In the genomic region with DNA sequence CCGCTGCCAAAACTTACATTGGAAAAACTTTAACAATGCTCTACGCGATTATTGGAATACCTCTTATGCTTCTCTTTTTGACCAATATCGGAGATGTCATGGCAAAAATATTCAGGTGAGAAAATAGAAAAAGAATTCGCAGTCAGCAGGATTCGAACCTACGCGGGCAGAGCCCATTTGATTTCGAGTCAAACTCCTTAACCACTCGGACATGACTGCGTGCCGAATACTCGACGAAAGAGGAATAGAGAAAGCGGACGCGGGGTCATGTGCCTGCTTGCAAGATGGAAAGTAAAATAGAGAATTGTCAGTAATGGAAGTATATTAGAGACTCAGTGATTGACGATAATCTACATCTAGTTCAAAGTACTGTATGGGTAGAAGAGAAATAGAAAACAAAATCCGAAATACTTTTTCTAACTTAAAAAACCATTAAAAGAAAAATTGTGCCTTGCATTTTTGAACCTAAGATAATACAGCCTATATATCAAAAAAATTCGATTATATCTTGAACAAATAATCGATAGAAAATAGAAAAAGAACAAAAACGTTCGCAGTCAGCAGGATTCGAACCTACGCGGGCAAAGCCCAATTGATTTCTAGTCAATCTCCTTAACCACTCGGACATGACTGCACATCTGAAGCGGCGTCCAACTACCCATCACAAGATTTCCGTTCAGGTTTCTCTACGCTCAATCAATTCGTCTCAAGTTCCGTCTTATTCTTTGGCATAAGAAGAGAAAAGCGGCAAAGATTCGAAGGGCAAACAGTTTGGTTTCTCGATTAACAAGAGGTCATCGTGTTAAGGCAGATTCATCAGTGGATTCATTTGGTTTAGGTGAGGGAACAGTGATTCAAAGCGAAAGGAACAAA, we compare ENCODE assay signal across 2 worm cellular contexts.
TF ChIP-seq lines count a peak whose summit lies in the region.

No protein-coding gene starts in this region.

TF ChIP-seq in whole organism, L4 larva, 104 proteins besides CTCF, POLR2A, EP300 and RAD21 (continued from another document):
- peak in 1 of 2 experiments; percentile 96 for TF ChIP-seq unc-62 (GFP tag; optimal IDR thresholded peaks at IDR 0.05 in 1 of 2; lab: Kevin White, UChicago)
- TF ChIP-seq unc-62 (tag; optimal IDR thresholded peaks at IDR 0.05; lab: Kevin White, UChicago) = no peak
- no peak for TF ChIP-seq daf-12 (tag; optimal IDR thresholded peaks at IDR 0.05; lab: Kevin White, UChicago)
- peak; percentile 65; the same call in 1 of the 2 replicates for TF ChIP-seq Y48G9A.11 (GFP tag; IDR thresholded peaks at IDR 0.05; lab: Robert Waterston, UW)
- peak; percentile 60 for TF ChIP-seq lin-13 (GFP tag; optimal IDR thresholded peaks at IDR 0.05; lab: Kevin White, UChicago)
- no peak for TF ChIP-seq D1046.2 (GFP tag; IDR thresholded peaks at IDR 0.05; lab: Robert Waterston, UW)
- TF ChIP-seq lsy-2 (tag; optimal IDR thresholded peaks at IDR 0.05; lab: Kevin White, UChicago) = peak in 1 of 2 experiments; percentile 49
- no peak for TF ChIP-seq ztf-11 (tag; optimal IDR thresholded peaks at IDR 0.05; lab: Kevin White, UChicago)
- TF ChIP-seq F26F4.8 (GFP tag; conservative IDR thresholded peaks at IDR 0.05; lab: Robert Waterston, UW) = peak; percentile 64; the same call in 1 of the 2 replicates
- TF ChIP-seq duxl-1 (tag; optimal IDR thresholded peaks at IDR 0.05; lab: Kevin White, UChicago; ENCODE audit: poor library complexity) = peak; percentile 45
- no peak for TF ChIP-seq ceh-32 (tag; optimal IDR thresholded peaks at IDR 0.05; lab: Kevin White, UChicago; ENCODE audit: poor library complexity)
- no peak for TF ChIP-seq nhr-28 (tag; optimal IDR thresholded peaks at IDR 0.05; lab: Kevin White, UChicago)
- TF ChIP-seq F49E8.2 (tag; optimal IDR thresholded peaks at IDR 0.05; lab: Kevin White, UChicago; ENCODE audit: borderline replicate concordance) = peak; percentile 46
- TF ChIP-seq gei-8 (GFP tag; optimal IDR thresholded peaks at IDR 0.05; lab: Kevin White, UChicago) = peak; percentile 78
- no peak for TF ChIP-seq ceh-82 (tag; optimal IDR thresholded peaks at IDR 0.05; lab: Kevin White, UChicago)
- no peak for TF ChIP-seq nhr-25 (tag; optimal IDR thresholded peaks at IDR 0.05; lab: Kevin White, UChicago; ENCODE audit: borderline replicate concordance, insufficient read depth)
- peak in 1 of 2 experiments; percentile 57 for TF ChIP-seq hif-1 (tag; optimal IDR thresholded peaks at IDR 0.05; lab: Kevin White, UChicago)
- TF ChIP-seq nhr-111 (GFP tag; optimal IDR thresholded peaks at IDR 0.05; lab: Kevin White, UChicago) = peak; percentile 48
- TF ChIP-seq mep-1 (tag; optimal IDR thresholded peaks at IDR 0.05; lab: Kevin White, UChicago) = peak; percentile 68
- peak; percentile 8 for TF ChIP-seq spr-3 (GFP tag; optimal IDR thresholded peaks at IDR 0.05; lab: Kevin White, UChicago)
- no peak for TF ChIP-seq cey-2 (tag; optimal IDR thresholded peaks at IDR 0.05; lab: Kevin White, UChicago; ENCODE audit: borderline replicate concordance, insufficient read depth)
- peak; percentile 52 for TF ChIP-seq mxl-3 (GFP tag; optimal IDR thresholded peaks at IDR 0.05; lab: Kevin White, UChicago)
- TF ChIP-seq ZK337.2 (GFP tag; IDR thresholded peaks at IDR 0.05; lab: Robert Waterston, UW) = peak; percentile 85
- no peak for TF ChIP-seq nhr-6 (tag; optimal IDR thresholded peaks at IDR 0.05; lab: Kevin White, UChicago)
- TF ChIP-seq pqm-1 (tag; optimal IDR thresholded peaks at IDR 0.05; lab: Kevin White, UChicago) = no peak
- peak; percentile 36 for TF ChIP-seq unc-130 (GFP tag; optimal IDR thresholded peaks at IDR 0.05; lab: Kevin White, UChicago)
- no peak for TF ChIP-seq jun-1 (tag; optimal IDR thresholded peaks at IDR 0.05; lab: Kevin White, UChicago)
- peak; percentile 87 for TF ChIP-seq mes-2 (tag; optimal IDR thresholded peaks at IDR 0.05; lab: Kevin White, UChicago; ENCODE audit: poor library complexity, severe bottlenecking)
- no peak for TF ChIP-seq tag-97 (GFP tag; IDR thresholded peaks at IDR 0.05; lab: Robert Waterston, UW)
- TF ChIP-seq madf-5 (GFP tag; IDR thresholded peaks at IDR 0.05; lab: Robert Waterston, UW) = peak; percentile 55 to 71; a peak in 1 of 4 replicates
- TF ChIP-seq php-3 (GFP tag; IDR thresholded peaks at IDR 0.05; lab: Robert Waterston, UW) = peak; percentile 73
- TF ChIP-seq ceh-62 (tag; optimal IDR thresholded peaks at IDR 0.05; lab: Kevin White, UChicago) = no peak
- no peak for TF ChIP-seq nhr-10 (tag; optimal IDR thresholded peaks at IDR 0.05; lab: Kevin White, UChicago)
- peak; percentile 83 for TF ChIP-seq arid-1 (GFP tag; conservative IDR thresholded peaks at IDR 0.05; lab: Robert Waterston, UW)
- peak; percentile 85 for TF ChIP-seq hmg-1.1 (GFP tag; IDR thresholded peaks at IDR 0.05; lab: Robert Waterston, UW)
- TF ChIP-seq zip-2 (tag; optimal IDR thresholded peaks at IDR 0.05; lab: Kevin White, UChicago) = peak; percentile 5
- TF ChIP-seq zfp-3 (GFP tag; conservative IDR thresholded peaks at IDR 0.05; lab: Robert Waterston, UW) = peak; percentile 71
- TF ChIP-seq fkh-10 (GFP tag; optimal IDR thresholded peaks at IDR 0.05; lab: Kevin White, UChicago) = peak; percentile 8
- no peak for TF ChIP-seq nhr-237 (tag; optimal IDR thresholded peaks at IDR 0.05; lab: Kevin White, UChicago)
- TF ChIP-seq F44E2.7 (GFP tag; IDR thresholded peaks at IDR 0.05; lab: Robert Waterston, UW) = peak; percentile 89; the same call in 1 of the 2 replicates
- peak; percentile 88 for TF ChIP-seq vab-7 (GFP tag; IDR thresholded peaks at IDR 0.05; lab: Robert Waterston, UW)
- peak; percentile 71 for TF ChIP-seq hlh-30 (tag; optimal IDR thresholded peaks at IDR 0.05; lab: Kevin White, UChicago; ENCODE audit: insufficient read depth)
- TF ChIP-seq skn-1 (tag; optimal IDR thresholded peaks at IDR 0.05; lab: Kevin White, UChicago) = no peak
- TF ChIP-seq sdz-12 (GFP tag; optimal IDR thresholded peaks at IDR 0.05; lab: Kevin White, UChicago) = peak; percentile 39
- TF ChIP-seq saeg-2 (GFP tag; IDR thresholded peaks at IDR 0.05; lab: Robert Waterston, UW) = peak; percentile 60; the same call in 1 of the 2 replicates
- peak; percentile 73 for TF ChIP-seq rbr-2 (tag; optimal IDR thresholded peaks at IDR 0.05; lab: Kevin White, UChicago)
- TF ChIP-seq lin-1 (GFP tag; IDR thresholded peaks at IDR 0.05; lab: Robert Waterston, UW) = peak; percentile 67
- peak; percentile 30 for TF ChIP-seq hlh-11 (tag; optimal IDR thresholded peaks at IDR 0.05; lab: Kevin White, UChicago)
- peak; percentile 71 for TF ChIP-seq dmd-6 (GFP tag; IDR thresholded peaks at IDR 0.05; lab: Robert Waterston, UW)
- peak; percentile 75 for TF ChIP-seq aha-1 (tag; lab: Kevin White, UChicago)

TF ChIP-seq in whole organism, late embryonic, 69 proteins besides CTCF, POLR2A, EP300 and RAD21 (continued from another document):
- TF ChIP-seq elt-4 (tag; optimal IDR thresholded peaks at IDR 0.05; lab: Kevin White, UChicago) = no peak
- peak; percentile 74 for TF ChIP-seq Y22D7AL.16 (tag; optimal IDR thresholded peaks at IDR 0.05; lab: Kevin White, UChicago)
- peak; percentile 85 for TF ChIP-seq elt-2 (tag; optimal IDR thresholded peaks at IDR 0.05; lab: Kevin White, UChicago)
- TF ChIP-seq F13H6.1 (tag; optimal IDR thresholded peaks at IDR 0.05; lab: Kevin White, UChicago) = peak; percentile 70
- peak; percentile 76 for TF ChIP-seq fkh-6 (tag; optimal IDR thresholded peaks at IDR 0.05; lab: Kevin White, UChicago)
- TF ChIP-seq ztf-16 (tag; optimal IDR thresholded peaks at IDR 0.05; lab: Kevin White, UChicago) = peak; percentile 85
- peak; percentile 72 for TF ChIP-seq lin-11 (tag; optimal IDR thresholded peaks at IDR 0.05; lab: Kevin White, UChicago)
- TF ChIP-seq C08G9.2 (tag; optimal IDR thresholded peaks at IDR 0.05; lab: Kevin White, UChicago) = peak; percentile 63
- peak; percentile 42 for TF ChIP-seq npax-4 (tag; optimal IDR thresholded peaks at IDR 0.05; lab: Kevin White, UChicago)
